Fruit fly (Drosophila melanogaster): Measurements from ENCODE around the gene FarO.

FarO gene

dm6 chrX:2251688-2252087 lies 48.0 kb upstream of the FarO start, which contains the start of gene CG3191 (continued):
- TF ChIP-seq CG13287 (GFP tag; IDR thresholded peaks at IDR 0.05; ENCODE audit: partially characterized antibody) = peak; percentile 40
- TF ChIP-seq shn (GFP tag; optimal IDR thresholded peaks at IDR 0.05) = no peak
- no peak for TF ChIP-seq D19A (tag; optimal IDR thresholded peaks at IDR 0.05)
- no peak for TF ChIP-seq CG2712 (tag; optimal IDR thresholded peaks at IDR 0.05)
- TF ChIP-seq CG11398 (GFP tag; optimal IDR thresholded peaks at IDR 0.05) = no peak
- TF ChIP-seq sna (GFP tag; IDR thresholded peaks at IDR 0.05; ENCODE audit: partially characterized antibody) = 0 out of 2 replicates have a peak, but pooled peaks have one; percentile 37
- peak; percentile 61 for TF ChIP-seq E2f2 (GFP tag; IDR thresholded peaks at IDR 0.05)
- no peak for TF ChIP-seq dysf (GFP tag; IDR thresholded peaks at IDR 0.05)
- TF ChIP-seq CG15479 (GFP tag; optimal IDR thresholded peaks at IDR 0.05) = no peak
- 0 out of 3 replicates have a peak, but pooled peaks have one; percentile 48 for TF ChIP-seq CG14860 (GFP tag; IDR thresholded peaks at IDR 0.05; ENCODE audit: partially characterized antibody)
- TF ChIP-seq bowl (GFP tag; IDR thresholded peaks at IDR 0.05) = no peak
- no peak for TF ChIP-seq unc-4 (GFP tag; IDR thresholded peaks at IDR 0.05; ENCODE audit: partially characterized antibody)
- TF ChIP-seq slp2 (GFP tag; optimal IDR thresholded peaks at IDR 0.05) = no peak
- no peak for TF ChIP-seq CG3995 (GFP tag; optimal IDR thresholded peaks at IDR 0.05)
- no peak for TF ChIP-seq CG8765 (GFP tag; IDR thresholded peaks at IDR 0.05)
- TF ChIP-seq CG3847 (GFP tag; IDR thresholded peaks at IDR 0.05) = no peak
- TF ChIP-seq her (GFP tag; optimal IDR thresholded peaks at IDR 0.05) = no peak
- no peak for TF ChIP-seq Deaf1 (tag; optimal IDR thresholded peaks at IDR 0.05)
- TF ChIP-seq Dp (GFP tag; optimal IDR thresholded peaks at IDR 0.05) = peak; percentile 40
- no peak for TF ChIP-seq ems (GFP tag; optimal IDR thresholded peaks at IDR 0.05)
- TF ChIP-seq CG13123 (GFP tag; optimal IDR thresholded peaks at IDR 0.05) = no peak
- no peak for TF ChIP-seq pan (optimal IDR thresholded peaks at IDR 0.05)
- TF ChIP-seq pan (GFP tag; optimal IDR thresholded peaks at IDR 0.05 in 1 of 2, IDR thresholded peaks at IDR 0.05 in 1 of 2) = no peak
- TF ChIP-seq otp (GFP tag; IDR thresholded peaks at IDR 0.05) = no peak
- TF ChIP-seq Trl (optimal IDR thresholded peaks at IDR 0.05) = no peak
- TF ChIP-seq Trl (GFP tag; optimal IDR thresholded peaks at IDR 0.05) = no peak
- peak; percentile 46 for TF ChIP-seq Med (GFP tag)
- TF ChIP-seq onecut (GFP tag; IDR thresholded peaks at IDR 0.05) = no peak
- no peak for TF ChIP-seq Tbp (GFP tag; optimal IDR thresholded peaks at IDR 0.05)
- TF ChIP-seq TFAM (GFP tag; optimal IDR thresholded peaks at IDR 0.05) = no peak
- peak; percentile 29; the same call in 1 of the 2 replicates for TF ChIP-seq amos (GFP tag; IDR thresholded peaks at IDR 0.05; ENCODE audit: partially characterized antibody)
- TF ChIP-seq z (GFP tag; IDR thresholded peaks at IDR 0.05) = no peak
- peak; percentile 41; the same call in 1 of the 2 replicates for TF ChIP-seq tna (GFP tag; IDR thresholded peaks at IDR 0.05; ENCODE audit: partially characterized antibody)

- TF ChIP-seq phol (tag; optimal IDR thresholded peaks at IDR 0.05) (no peak), CG16815 (GFP tag; optimal IDR thresholded peaks at IDR 0.05) (no peak), mld (GFP tag; IDR thresholded peaks at IDR 0.05; ENCODE audit: partially characterized antibody) (peak; percentile 55; the same call in 2 of the 3 replicates), Hmr (GFP tag; optimal IDR thresholded peaks at IDR 0.05) (no peak), HLH4C (GFP tag; IDR thresholded peaks at IDR 0.05; ENCODE audit: partially characterized antibody) (peak; percentile 81), Dll (GFP tag; IDR thresholded peaks at IDR 0.05; ENCODE audit: partially characterized antibody) (peak; percentile 61), E2f2 (GFP tag; IDR thresholded peaks at IDR 0.05) (peak; percentile 34; the same call in 1 of the 2 replicates), trem (tag; optimal IDR thresholded peaks at IDR 0.05) (peak; percentile 17), Dref (GFP tag; IDR thresholded peaks at IDR 0.05) (peak; percentile 75), nerfin-2 (GFP tag; IDR thresholded peaks at IDR 0.05; ENCODE audit: partially characterized antibody) (peak; percentile 82), Ssrp (tag; optimal IDR thresholded peaks at IDR 0.05) (no peak), hb (GFP tag; IDR thresholded peaks at IDR 0.05; ENCODE audit: partially characterized antibody) (peak; percentile 79; the same call in 2 of the 3 replicates), zen2 (GFP tag; IDR thresholded peaks at IDR 0.05; ENCODE audit: partially characterized antibody) (peak; percentile 71; the same call in 1 of the 3 replicates), CoRest (tag; optimal IDR thresholded peaks at IDR 0.05) (no peak), pum (GFP tag; optimal IDR thresholded peaks at IDR 0.05) (no peak), Bgb (GFP tag; IDR thresholded peaks at IDR 0.05; ENCODE audit: partially characterized antibody) (peak; percentile 58), sna (GFP tag; IDR thresholded peaks at IDR 0.05; ENCODE audit: partially characterized antibody) (0 out of 2 replicates have a peak, but pooled peaks have one; percentile 61), CG3995 (GFP tag; optimal IDR thresholded peaks at IDR 0.05) (peak; percentile 10), CG30431 (GFP tag; optimal IDR thresholded peaks at IDR 0.05) (no peak), unc-4 (GFP tag; IDR thresholded peaks at IDR 0.05; ENCODE audit: partially characterized antibody) (peak; percentile 53; the same call in 1 of the 2 replicates), Doc3 (GFP tag; IDR thresholded peaks at IDR 0.05; ENCODE audit: partially characterized antibody) (peak; percentile 57)
Observed at dm6 chrX:2249763-2250162, 46.1 kb upstream of the FarO start, which contains the start of gene crn. Gene crn, minus strand, starts transcription at chrX:2249983.
